Worm (Caenorhabditis elegans) whole organism, L3 larva: ENCODE data around the gene srx-4.

Source experiments
- elt-3 ChIP-seq, 3 experiments: fragments of 150-350 bp in 1 of 3; sonication (generic microtip) in 2 of 3; optimal IDR thresholded peaks; 2 replicates in 2 of 3; 4 replicates in 1 of 3; lab custom pipeline; 2014 to 2017; ENCODE audit warnings: missing biosample characterization in 3 of 3, missing genetic modification characterization in 3 of 3
- nhr-237 ChIP-seq: fragments of 150-350 bp; optimal IDR thresholded peaks from 2 replicates; lab custom pipeline; 2014; ENCODE audit warnings: missing biosample characterization, missing genetic modification characterization
- unc-39 ChIP-seq: sonication (generic microtip); optimal IDR thresholded peaks from 4 replicates; lab custom pipeline; 2017; ENCODE audit warnings: missing biosample characterization, missing genetic modification characterization
- ztf-11 ChIP-seq: fragments of 150-350 bp; optimal IDR thresholded peaks from 2 replicates; lab custom pipeline; 2014; ENCODE audit warnings: missing biosample characterization, missing genetic modification characterization

- TF ChIP-seq nhr-237 (tag; lab: Kevin White, UChicago) (no peak), unc-39 (tag; lab: Kevin White, UChicago) (no peak), ztf-11 (tag; lab: Kevin White, UChicago) (no peak), elt-3 (tag; optimal IDR thresholded peaks at IDR 0.05; lab: Kevin White, UChicago) (no peak)
Observed at ce11 chrV:654402-654801, 38.2 kb downstream of the srx-4 start, which contains the start of gene srj-6.
